Fruit fly (Drosophila melanogaster): Measurements from ENCODE around the gene CG8236.

The CG8236 gene

DNA sequence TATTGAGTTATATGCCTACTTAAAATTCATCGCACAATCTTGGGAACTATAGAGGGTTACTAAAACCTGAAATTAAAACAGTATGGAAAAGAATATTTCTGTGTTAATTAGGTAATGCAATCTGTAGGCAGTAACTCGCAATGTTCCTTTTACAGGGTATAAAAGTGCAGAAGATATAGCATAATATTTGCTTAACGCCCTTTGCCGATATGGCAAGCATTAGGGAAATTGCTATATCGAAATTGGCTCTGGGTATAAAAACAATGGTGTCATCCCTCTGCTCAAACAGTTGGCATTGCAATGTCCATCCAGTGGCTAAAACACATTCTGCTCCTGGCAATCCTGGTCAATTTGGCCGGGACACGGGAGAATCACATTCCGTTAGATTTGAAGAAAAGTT lies 25.2 kb downstream of the CG8236 start, which contains the start of gene Ir85a:
TSS of gene Ir85a (plus strand) at position 301 of the 400 bp plus-strand sequence.
- TF ChIP-seq CG13204 (GFP tag; optimal IDR thresholded peaks at IDR 0.05): no peak
- no peak for TF ChIP-seq EcR (GFP tag; optimal IDR thresholded peaks at IDR 0.05)
- no peak for TF ChIP-seq CG34367 (tag; optimal IDR thresholded peaks at IDR 0.05)
- no peak for TF ChIP-seq Snoo (tag; optimal IDR thresholded peaks at IDR 0.05)
- no peak for TF ChIP-seq gl (tag; optimal IDR thresholded peaks at IDR 0.05)
- TF ChIP-seq Pif1A (GFP tag; optimal IDR thresholded peaks at IDR 0.05): no peak
- TF ChIP-seq CG12605 (GFP tag; IDR thresholded peaks at IDR 0.05): no peak
- TF ChIP-seq CG15710 (tag; optimal IDR thresholded peaks at IDR 0.05): no peak
- TF ChIP-seq CG9948 (tag; optimal IDR thresholded peaks at IDR 0.05): no peak

DNA sequence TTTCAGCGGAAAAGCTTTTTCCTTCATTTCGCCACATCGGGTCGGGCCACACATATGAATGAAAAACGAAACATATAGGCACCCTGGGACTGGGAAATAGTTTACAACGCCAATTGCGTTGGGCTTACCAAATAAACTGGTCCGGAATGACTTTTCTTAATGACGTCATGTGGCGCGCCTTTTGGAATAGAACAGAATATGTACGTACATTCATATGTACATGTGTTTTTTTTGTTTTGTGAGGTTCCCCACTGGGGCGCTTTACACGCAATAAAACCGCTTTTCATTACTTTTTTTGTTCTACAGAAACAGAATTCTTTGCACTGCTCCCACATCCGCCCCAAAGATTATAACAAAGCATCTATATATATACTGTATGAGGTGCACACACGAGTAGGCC lies 29.1 kb downstream of the CG8236 start:
- TF ChIP-seq fd96Ca (GFP tag; IDR thresholded peaks at IDR 0.05) (no peak), CG4496 (GFP tag; IDR thresholded peaks at IDR 0.05) (no peak), Pif1A (GFP tag; optimal IDR thresholded peaks at IDR 0.05) (no peak), CG8301 (tag; optimal IDR thresholded peaks at IDR 0.05) (no peak), CG34367 (tag; optimal IDR thresholded peaks at IDR 0.05) (no peak), Ets98B (GFP tag; IDR thresholded peaks at IDR 0.05) (no peak), CG17806 (tag; optimal IDR thresholded peaks at IDR 0.05) (no peak), CG32121 (GFP tag; IDR thresholded peaks at IDR 0.05) (no peak), CG9948 (tag; optimal IDR thresholded peaks at IDR 0.05) (no peak), Pif1B (GFP tag; optimal IDR thresholded peaks at IDR 0.05) (no peak), CG10348 (GFP tag; IDR thresholded peaks at IDR 0.05) (no peak), EcR (GFP tag; optimal IDR thresholded peaks at IDR 0.05) (no peak), CG13204 (GFP tag; optimal IDR thresholded peaks at IDR 0.05) (no peak), CG8159 (tag; optimal IDR thresholded peaks at IDR 0.05) (no peak)

DNA sequence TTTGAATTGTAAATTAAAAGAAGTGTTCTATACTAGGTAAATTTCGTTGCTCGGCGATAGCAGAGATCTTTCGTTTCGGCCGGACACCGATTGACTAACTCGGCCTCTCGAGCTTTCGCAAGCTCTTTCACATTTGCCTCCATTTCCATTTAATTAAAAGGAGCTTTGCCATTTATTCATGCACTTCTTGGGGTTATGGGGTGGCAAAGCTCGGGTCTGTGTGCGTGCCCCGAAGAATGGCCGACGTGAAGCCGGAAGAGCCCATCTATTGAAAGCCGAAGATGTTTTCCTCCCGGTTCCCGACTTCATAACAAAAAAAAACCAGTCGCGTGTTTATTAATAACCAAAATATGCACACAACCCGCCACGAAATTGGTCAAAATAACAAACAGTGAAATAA lies 30.7 kb downstream of the CG8236 start:
- TF ChIP-seq CG8301 (tag; optimal IDR thresholded peaks at IDR 0.05): no peak
- 0 out of 3 replicates have a peak, but pooled peaks have one; percentile 25 for TF ChIP-seq CG4496 (GFP tag; IDR thresholded peaks at IDR 0.05)
- 0 out of 2 replicates have a peak, but pooled peaks have one; percentile 22 for TF ChIP-seq CG12605 (GFP tag; IDR thresholded peaks at IDR 0.05)

dm6 chr3R:8801126-8801762 lies 32.0 kb downstream of the CG8236 start, which contains the start of the genes Pif1A, Pif1B and CCT7:
Pif1A (minus strand) TSS chr3R:8801176.
Pif1B (minus strand) TSS chr3R:8801176.
CCT7 (plus strand) TSS chr3R:8801564.
- no peak for TF ChIP-seq Pif1A (GFP tag; optimal IDR thresholded peaks at IDR 0.05)
- TF ChIP-seq CG34367 (tag; optimal IDR thresholded peaks at IDR 0.05): no peak
- no peak for TF ChIP-seq D1 (tag; optimal IDR thresholded peaks at IDR 0.05)
- TF ChIP-seq CG15710 (tag; optimal IDR thresholded peaks at IDR 0.05): no peak
- TF ChIP-seq CG8159 (tag; optimal IDR thresholded peaks at IDR 0.05): no peak
- TF ChIP-seq CG9948 (tag; optimal IDR thresholded peaks at IDR 0.05): no peak
- no peak for TF ChIP-seq CG12605 (GFP tag; IDR thresholded peaks at IDR 0.05)
- TF ChIP-seq Snoo (tag; optimal IDR thresholded peaks at IDR 0.05): no peak
- TF ChIP-seq CG17806 (tag; optimal IDR thresholded peaks at IDR 0.05): no peak

DNA sequence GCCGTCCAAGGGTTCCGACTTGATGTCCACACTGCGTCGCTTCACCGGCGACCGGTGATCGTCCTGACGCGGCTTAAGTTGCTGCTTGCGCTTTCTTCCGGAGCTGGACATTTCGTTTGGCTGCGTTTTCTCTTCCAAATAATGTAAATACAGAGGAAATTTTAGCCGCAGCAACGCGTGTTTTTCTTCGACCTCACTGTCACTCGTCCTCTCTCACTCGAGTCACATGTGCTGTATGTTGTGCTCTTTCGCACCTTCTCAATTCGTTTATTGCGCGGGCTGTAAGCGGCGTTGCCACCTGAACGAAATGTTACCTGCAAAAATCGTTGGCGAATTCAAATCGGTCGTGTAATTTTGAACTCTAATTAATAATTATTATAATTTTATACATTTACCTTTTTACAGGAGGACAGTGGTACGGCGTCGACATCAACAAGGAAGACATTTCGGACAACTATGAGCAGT lies 36.2 kb downstream of the CG8236 start, which contains the start of gene CG9839:
TSS of gene CG9839 (minus strand) at position 415 of the 465 bp plus-strand sequence.
- TF ChIP-seq Ets98B (GFP tag; IDR thresholded peaks at IDR 0.05) (peak; percentile 16; the same call in 1 of the 2 replicates), CG17806 (tag; optimal IDR thresholded peaks at IDR 0.05) (no peak), gl (tag; optimal IDR thresholded peaks at IDR 0.05) (no peak)

DNA sequence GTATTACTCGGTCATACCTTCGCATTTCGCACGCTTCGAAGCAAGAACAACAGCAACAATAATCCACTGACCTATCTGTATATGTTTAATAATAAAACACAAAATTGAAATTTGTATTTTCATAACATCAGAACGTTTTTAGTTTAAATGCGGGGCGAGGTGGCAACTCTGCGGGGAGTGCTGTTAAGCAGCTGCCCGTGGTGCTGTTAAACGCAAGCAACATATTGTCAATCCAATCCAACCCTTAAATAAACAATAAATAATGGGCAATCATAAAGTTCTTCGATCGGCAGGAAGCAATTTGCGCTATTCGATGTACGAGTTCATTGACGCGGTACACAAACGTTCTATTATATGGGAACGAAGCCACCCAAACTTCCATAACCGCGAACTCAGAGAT lies 36.9 kb downstream of the CG8236 start, which contains the start of gene hng2:
TSS of gene hng2 (plus strand) at position 219 of the 400 bp plus-strand sequence.
- no peak for TF ChIP-seq CG12605 (GFP tag; IDR thresholded peaks at IDR 0.05)
- no peak for TF ChIP-seq CG4496 (GFP tag; IDR thresholded peaks at IDR 0.05)
- no peak for TF ChIP-seq Pif1B (GFP tag; optimal IDR thresholded peaks at IDR 0.05)
- TF ChIP-seq D1 (tag; optimal IDR thresholded peaks at IDR 0.05): no peak
- TF ChIP-seq gl (tag; optimal IDR thresholded peaks at IDR 0.05): no peak
- TF ChIP-seq Pif1A (GFP tag; optimal IDR thresholded peaks at IDR 0.05): no peak
- no peak for TF ChIP-seq Snoo (tag; optimal IDR thresholded peaks at IDR 0.05)
- no peak for TF ChIP-seq CG17806 (tag; optimal IDR thresholded peaks at IDR 0.05)
- no peak for TF ChIP-seq CG34367 (tag; optimal IDR thresholded peaks at IDR 0.05)
- no peak for TF ChIP-seq CG9948 (tag; optimal IDR thresholded peaks at IDR 0.05)
- no peak for TF ChIP-seq CG32121 (GFP tag; IDR thresholded peaks at IDR 0.05)
- TF ChIP-seq CG15710 (tag; optimal IDR thresholded peaks at IDR 0.05): no peak
- no peak for TF ChIP-seq CG10348 (GFP tag; IDR thresholded peaks at IDR 0.05)
- no peak for TF ChIP-seq fd96Ca (GFP tag; IDR thresholded peaks at IDR 0.05)
- TF ChIP-seq EcR (GFP tag; optimal IDR thresholded peaks at IDR 0.05): no peak
- TF ChIP-seq rn (GFP tag; IDR thresholded peaks at IDR 0.05): no peak

- TF ChIP-seq rn (GFP tag; IDR thresholded peaks at IDR 0.05): no peak
- no peak for TF ChIP-seq EcR (GFP tag; optimal IDR thresholded peaks at IDR 0.05)
- TF ChIP-seq CG32121 (GFP tag; IDR thresholded peaks at IDR 0.05): no peak
- TF ChIP-seq CG13204 (GFP tag; optimal IDR thresholded peaks at IDR 0.05): no peak
- no peak for TF ChIP-seq CG17806 (tag; optimal IDR thresholded peaks at IDR 0.05)
- TF ChIP-seq CG34367 (tag; optimal IDR thresholded peaks at IDR 0.05): no peak
- no peak for TF ChIP-seq CG10348 (GFP tag; IDR thresholded peaks at IDR 0.05)
- TF ChIP-seq CG9948 (tag; optimal IDR thresholded peaks at IDR 0.05): no peak
- no peak for TF ChIP-seq CG8159 (tag; optimal IDR thresholded peaks at IDR 0.05)
- no peak for TF ChIP-seq Pif1B (GFP tag; optimal IDR thresholded peaks at IDR 0.05)
- TF ChIP-seq CG14655 (GFP tag; optimal IDR thresholded peaks at IDR 0.05): no peak
- no peak for TF ChIP-seq CG4496 (GFP tag; IDR thresholded peaks at IDR 0.05)
- no peak for TF ChIP-seq fd96Ca (GFP tag; IDR thresholded peaks at IDR 0.05)
Measured at dm6 chr3R:8806638-8807037, 37.4 kb downstream of the CG8236 start.
